Fruit fly (Drosophila melanogaster) Kc167 (cell line): Measurements from ENCODE around the gene alpha-Man-IIb.

ENCODE experiments used
- Myc ChIP-seq: fragments of >200 bp; optimal IDR thresholded peaks from 2 replicates; lab custom pipeline; 2017; ENCODE audit warnings: missing external identifiers
- Sin3A ChIP-seq: fragments of >200 bp; optimal IDR thresholded peaks from 2 replicates; lab custom pipeline; 2018; ENCODE audit warnings: missing external identifiers
- h ChIP-seq: fragments of >200 bp; optimal IDR thresholded peaks from 3 replicates; lab custom pipeline; 2018; ENCODE audit warnings: missing external identifiers
- insv ChIP-seq: fragments of >200 bp; optimal IDR thresholded peaks from 3 replicates; lab custom pipeline; 2018; ENCODE audit warnings: missing external identifiers
- psq ChIP-seq: fragments of >200 bp; optimal IDR thresholded peaks from 2 replicates; lab custom pipeline; 2017; ENCODE audit warnings: missing external identifiers
- ttk ChIP-seq: sonication (Bioruptor generic); optimal IDR thresholded peaks from 2 replicates; lab custom pipeline; 2017; ENCODE audit warnings: missing external identifiers

The alpha-Man-IIb gene

dm6 chr3R:15833332-15833731 is 29.3 kb downstream of the alpha-Man-IIb start, which contains the start of gene CG43318:
Gene CG43318, minus strand, starts transcription at chr3R:15833432.
- TF ChIP-seq h (lab: Kevin White, UChicago): no peak
- TF ChIP-seq Sin3A (lab: Kevin White, UChicago): no peak
- no peak for TF ChIP-seq Myc
- TF ChIP-seq ttk (lab: Kevin White, UChicago): no peak
- TF ChIP-seq psq (lab: Kevin White, UChicago): no peak
- no peak for TF ChIP-seq insv (lab: Kevin White, UChicago)

- TF ChIP-seq h (lab: Kevin White, UChicago): no peak
- no peak for TF ChIP-seq psq (lab: Kevin White, UChicago)
- no peak for TF ChIP-seq ttk (lab: Kevin White, UChicago)
- TF ChIP-seq insv (lab: Kevin White, UChicago): no peak
- TF ChIP-seq Myc: no peak
- TF ChIP-seq Sin3A (lab: Kevin White, UChicago): no peak
These were observed 30.5 kb downstream of the alpha-Man-IIb start, which contains the start of the genes CG43317 and Arpc3A for dm6 chr3R:15834375-15835031. Gene CG43317, minus strand, starts transcription at chr3R:15834425. Gene Arpc3A, plus strand, starts transcription at chr3R:15834648.

DNA sequence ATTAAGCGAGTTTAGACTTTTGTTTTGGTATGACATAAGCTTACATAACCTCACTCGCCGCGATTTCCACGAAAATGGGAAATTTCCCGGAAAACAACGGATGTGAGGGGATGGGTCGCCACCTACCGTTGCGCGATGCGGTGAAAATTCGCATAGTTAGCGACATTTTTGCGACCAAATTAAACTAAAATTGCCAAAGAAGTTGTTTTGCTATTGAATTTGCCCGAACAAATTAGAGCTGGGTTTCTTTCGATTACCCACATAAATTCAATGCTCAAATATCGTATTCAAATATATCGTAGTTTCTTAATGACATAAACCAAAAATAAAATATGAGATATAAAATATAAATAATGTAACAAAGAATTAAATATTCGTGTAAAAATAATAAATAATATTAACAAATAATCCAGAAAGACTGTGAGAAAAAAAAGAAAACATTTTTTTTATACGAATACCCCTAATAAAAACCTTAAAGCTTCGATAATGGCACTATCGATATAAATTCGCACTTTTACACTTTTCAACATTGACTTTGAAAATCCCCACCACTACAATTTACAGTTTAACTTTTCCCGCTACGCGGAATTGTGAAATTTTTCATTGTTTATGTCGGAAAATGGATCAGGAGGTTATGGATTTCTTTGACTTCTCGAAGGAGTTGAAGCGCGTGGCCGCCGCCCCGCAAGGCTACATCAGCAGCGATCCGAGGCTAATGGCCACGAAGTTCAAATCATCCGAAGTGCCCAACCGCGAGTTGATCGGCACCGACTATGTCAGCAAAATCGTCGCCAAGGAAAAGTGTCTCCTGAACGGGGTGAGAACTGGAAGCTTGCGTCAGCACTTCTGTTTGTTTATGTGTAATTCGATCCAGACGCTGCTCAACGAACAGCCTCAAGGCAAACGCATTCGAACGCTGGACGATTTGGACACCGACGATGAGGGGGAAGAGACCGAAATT is 33.1 kb downstream of the alpha-Man-IIb start, which contains the start of the genes ND-23 and spn-E:
Gene ND-23, minus strand, starts transcription at position 254 of the 961 bp plus-strand sequence.
Gene spn-E, plus strand, starts transcription at position 556 of the 961 bp plus-strand sequence.
- TF ChIP-seq insv (lab: Kevin White, UChicago) (no peak), Sin3A (lab: Kevin White, UChicago) (no peak), h (lab: Kevin White, UChicago) (no peak), ttk (lab: Kevin White, UChicago) (no peak), psq (lab: Kevin White, UChicago) (no peak), Myc (no peak)

DNA sequence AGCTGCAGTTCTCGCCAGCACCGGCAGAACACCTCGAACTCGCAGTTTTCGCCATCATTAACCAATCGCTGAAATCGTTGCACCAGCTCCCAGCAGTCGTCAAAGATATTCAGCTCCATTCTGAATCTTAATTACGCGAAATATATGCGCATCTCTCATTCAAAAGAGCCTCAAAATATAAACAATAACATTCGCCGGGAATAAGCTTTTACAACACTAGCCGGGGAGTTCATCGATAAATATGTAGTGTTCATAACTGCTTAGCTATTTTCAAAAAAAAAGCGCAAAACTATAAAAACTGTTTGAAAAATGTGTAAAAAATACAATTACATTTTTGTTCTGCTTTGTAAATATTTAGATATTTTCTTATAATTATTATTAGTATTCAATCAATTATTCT is 35.2 kb downstream of the alpha-Man-IIb start, which contains the start of gene Pbp45:
Gene Pbp45, minus strand, starts transcription at position 222 of the 400 bp plus-strand sequence.
- TF ChIP-seq Myc: no peak
- no peak for TF ChIP-seq Sin3A (lab: Kevin White, UChicago)
- no peak for TF ChIP-seq psq (lab: Kevin White, UChicago)
- TF ChIP-seq insv (lab: Kevin White, UChicago): no peak
- no peak for TF ChIP-seq ttk (lab: Kevin White, UChicago)
- no peak for TF ChIP-seq h (lab: Kevin White, UChicago)

DNA sequence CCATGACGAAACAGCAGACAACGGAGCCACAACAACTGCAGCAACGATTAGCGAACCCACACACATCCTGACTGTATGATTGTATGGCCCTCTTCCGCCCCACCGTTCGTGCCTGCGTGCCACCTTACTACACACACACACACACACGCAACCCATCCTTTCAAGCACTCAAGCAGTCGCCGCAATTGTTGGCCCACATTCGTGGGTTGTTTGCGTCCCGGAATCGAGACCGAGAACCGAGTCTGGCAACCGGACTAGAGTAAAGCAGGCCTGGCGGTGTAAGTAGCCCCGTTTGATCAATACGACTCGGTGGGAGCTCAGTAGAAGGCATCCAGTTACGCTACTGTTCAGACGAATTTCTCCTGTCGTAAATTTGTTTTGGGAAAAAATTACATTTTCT is 42.2 kb downstream of the alpha-Man-IIb start, which contains the start of gene CG4546:
Gene CG4546, plus strand, starts transcription at position 301 of the 400 bp plus-strand sequence.
- no peak for TF ChIP-seq psq (lab: Kevin White, UChicago)
- no peak for TF ChIP-seq Sin3A (lab: Kevin White, UChicago)
- TF ChIP-seq Myc: no peak
- no peak for TF ChIP-seq h (lab: Kevin White, UChicago)
- TF ChIP-seq insv (lab: Kevin White, UChicago): no peak
- TF ChIP-seq ttk (lab: Kevin White, UChicago): no peak

DNA sequence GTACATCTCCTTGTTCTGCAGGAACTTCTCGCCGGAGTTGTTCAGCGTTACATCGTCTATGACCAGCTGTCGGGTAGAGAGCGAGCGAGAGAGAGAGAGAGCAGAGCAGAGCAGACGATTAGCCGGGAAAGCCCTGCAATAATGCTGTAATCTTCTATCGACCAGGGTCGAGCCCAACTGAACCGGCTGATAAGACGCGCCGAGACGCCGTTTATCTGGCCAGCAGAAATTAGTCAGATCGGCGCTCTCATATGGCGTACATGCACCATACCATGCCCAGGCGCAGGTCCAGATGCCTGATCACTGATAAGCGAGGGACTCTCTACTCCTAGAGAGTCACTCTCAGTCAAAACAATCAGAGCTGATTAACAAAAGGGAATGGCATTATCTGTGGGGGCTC is 47.9 kb downstream of the alpha-Man-IIb start:
- no peak for TF ChIP-seq Sin3A (lab: Kevin White, UChicago)
- TF ChIP-seq h (lab: Kevin White, UChicago): no peak
- no peak for TF ChIP-seq Myc
- TF ChIP-seq psq (lab: Kevin White, UChicago): no peak
- TF ChIP-seq ttk (lab: Kevin White, UChicago): no peak
- TF ChIP-seq insv (lab: Kevin White, UChicago): no peak

- TF ChIP-seq insv (lab: Kevin White, UChicago) (no peak), Myc (no peak), psq (lab: Kevin White, UChicago) (no peak), h (lab: Kevin White, UChicago) (no peak), Sin3A (lab: Kevin White, UChicago) (no peak)
These were observed 49.3 kb downstream of the alpha-Man-IIb start, which contains the start of gene cv-d for dm6 chr3R:15853347-15853746. Gene cv-d, minus strand, starts transcription at chr3R:15853581.

DNA sequence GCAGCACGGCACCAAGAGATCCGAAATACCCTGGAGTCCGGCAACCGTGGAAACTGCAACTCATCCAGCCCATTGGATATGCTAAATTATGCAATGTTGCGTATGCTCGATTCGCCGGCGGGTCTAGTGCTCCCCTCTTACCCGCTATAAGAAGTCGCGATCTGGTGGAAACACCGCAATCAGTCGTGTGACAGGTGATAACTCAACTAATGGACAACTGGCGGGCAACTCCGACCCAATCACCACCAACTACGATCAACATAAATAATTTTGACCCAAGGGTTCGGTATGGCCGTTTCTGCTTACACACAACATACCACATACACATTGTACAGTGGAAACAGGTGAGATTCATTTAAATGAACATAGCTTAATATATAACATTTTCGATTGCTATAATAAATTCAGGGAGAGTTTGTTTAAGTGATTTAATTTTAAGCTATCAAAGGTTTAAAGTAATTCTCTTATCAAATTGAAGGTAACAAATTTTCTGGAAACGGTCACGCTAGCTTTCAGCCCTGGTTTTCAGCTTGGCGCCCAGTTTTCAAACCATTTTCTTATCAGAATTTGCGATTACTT is 53.2 kb downstream of the alpha-Man-IIb start, which contains the start of gene Hmt-1:
Gene Hmt-1, minus strand, starts transcription at position 282 of the 579 bp plus-strand sequence.
- no peak for TF ChIP-seq insv (lab: Kevin White, UChicago)
- TF ChIP-seq Sin3A (lab: Kevin White, UChicago): no peak
- TF ChIP-seq h (lab: Kevin White, UChicago): no peak
- TF ChIP-seq psq (lab: Kevin White, UChicago): no peak
- TF ChIP-seq ttk (lab: Kevin White, UChicago): no peak
- no peak for TF ChIP-seq Myc

DNA sequence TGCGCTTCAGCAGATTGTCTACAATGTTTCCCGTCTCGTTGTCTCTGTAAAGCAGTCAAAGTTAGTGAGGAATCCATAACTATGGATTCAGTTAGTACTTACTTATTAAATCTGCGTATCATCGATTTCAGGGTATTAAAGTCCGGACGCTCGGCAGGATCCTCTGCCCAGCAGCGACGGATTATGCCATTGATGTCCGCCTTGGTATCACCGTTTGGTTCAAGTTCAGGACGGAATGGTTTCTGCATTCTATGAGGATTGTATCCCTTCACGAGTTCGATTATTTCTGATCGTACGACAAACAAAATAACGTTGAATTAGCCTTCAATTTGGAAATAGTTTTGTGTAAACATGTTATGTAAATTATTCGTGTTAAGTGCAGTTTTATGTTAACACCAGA is 55.8 kb downstream of the alpha-Man-IIb start, which contains the start of gene CG9632:
Gene CG9632, plus strand, starts transcription at position 301 of the 400 bp plus-strand sequence.
- TF ChIP-seq Sin3A (lab: Kevin White, UChicago) (no peak), Myc (no peak), psq (lab: Kevin White, UChicago) (no peak), insv (lab: Kevin White, UChicago) (no peak), h (lab: Kevin White, UChicago) (no peak), ttk (lab: Kevin White, UChicago) (no peak)

- TF ChIP-seq h (lab: Kevin White, UChicago) (no peak), ttk (lab: Kevin White, UChicago) (no peak), insv (lab: Kevin White, UChicago) (no peak), Sin3A (lab: Kevin White, UChicago) (no peak), psq (lab: Kevin White, UChicago) (no peak), Myc (no peak)
These were observed 68.9 kb downstream of the alpha-Man-IIb start for dm6 chr3R:15872829-15873440.
